Worm (Caenorhabditis elegans): ENCODE measurements around the gene C04E6.4.

Gene C04E6.4

ce11 chrV:5876966-5877365 is 30.2 kb upstream of the C04E6.4 start:
- TF ChIP-seq aha-1 (tag), result peak; percentile 27
- TF ChIP-seq lsy-2 (tag; optimal IDR thresholded peaks at IDR 0.05), result no peak
- TF ChIP-seq aly-2 (tag; optimal IDR thresholded peaks at IDR 0.05), result no peak
- TF ChIP-seq unc-62 (GFP tag; optimal IDR thresholded peaks at IDR 0.05 in 1 of 2), result peak in 1 of 2 experiments; percentile 90
- TF ChIP-seq unc-62 (tag; optimal IDR thresholded peaks at IDR 0.05), result no peak
- TF ChIP-seq dmd-8 (GFP tag; IDR thresholded peaks at IDR 0.05), result no peak
- TF ChIP-seq sdz-12 (GFP tag; optimal IDR thresholded peaks at IDR 0.05), result no peak
- TF ChIP-seq pha-4 (GFP tag; IDR thresholded peaks at IDR 0.05), result no peak
- no peak for TF ChIP-seq pha-4 (tag; optimal IDR thresholded peaks at IDR 0.05)

- no peak for TF ChIP-seq F44E2.7 (GFP tag; IDR thresholded peaks at IDR 0.05)
Measured at ce11 chrV:5880064-5880463, 27.1 kb upstream of the C04E6.4 start, which contains the start of gene C02G6.3. TSS of gene C02G6.3 (plus strand) at chrV:5880364.

DNA sequence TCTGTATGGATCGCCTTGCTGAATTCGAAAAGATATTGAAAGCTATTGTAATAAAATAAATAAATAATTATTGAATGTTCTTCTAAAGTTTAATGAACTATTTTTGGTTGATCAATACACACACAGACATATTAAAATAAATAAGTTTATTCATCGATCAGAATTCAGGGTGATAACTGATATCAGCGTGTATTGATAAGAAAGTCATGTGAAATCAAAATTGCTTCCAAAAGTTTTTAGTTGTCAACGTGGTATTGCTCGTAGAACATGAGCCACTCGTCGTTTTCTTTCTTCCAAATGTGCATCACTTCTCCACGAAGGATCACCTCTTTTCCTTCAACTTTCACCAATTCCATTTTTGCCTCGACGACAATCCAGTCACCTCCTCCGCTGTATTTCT is 24.8 kb upstream of the C04E6.4 start:
- no peak for TF ChIP-seq F26F4.8 (GFP tag; conservative IDR thresholded peaks at IDR 0.05)
- TF ChIP-seq pqm-1 (tag; optimal IDR thresholded peaks at IDR 0.05), result peak; percentile 2
- TF ChIP-seq dmd-9 (GFP tag; IDR thresholded peaks at IDR 0.05), result no peak
- TF ChIP-seq zfp-3 (GFP tag; conservative IDR thresholded peaks at IDR 0.05), result no peak
- TF ChIP-seq lin-39 (tag; optimal IDR thresholded peaks at IDR 0.05), result no peak
- TF ChIP-seq dve-1 (tag; optimal IDR thresholded peaks at IDR 0.05; ENCODE audit: insufficient read depth), result no peak
- no peak for TF ChIP-seq F37D6.2 (tag; optimal IDR thresholded peaks at IDR 0.05)

DNA sequence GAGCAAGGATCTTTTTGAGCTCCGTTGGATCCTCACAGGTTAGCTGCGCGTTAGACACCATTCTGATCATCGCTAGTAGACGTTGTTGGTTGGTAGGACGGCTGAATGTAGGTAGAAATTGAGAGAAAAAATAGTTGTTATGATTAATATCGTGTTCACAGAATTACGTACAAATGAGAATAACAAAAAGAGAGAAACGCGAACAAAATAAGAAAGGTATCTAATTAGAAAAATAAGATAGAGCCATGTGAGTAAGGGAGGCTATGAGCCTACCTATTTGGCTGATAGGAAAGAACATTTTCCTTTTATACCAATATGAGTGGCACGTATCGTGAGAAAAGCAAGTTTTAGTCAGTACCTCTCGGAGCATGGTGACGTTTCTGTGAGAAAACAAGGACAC is 23.5 kb upstream of the C04E6.4 start, which contains the start of gene C04E6.8:
Gene C04E6.8 (minus strand): TSS at position 101 of the 400 bp plus-strand sequence.
- TF ChIP-seq nhr-41 (GFP tag; IDR thresholded peaks at IDR 0.05), result no peak
- no peak for TF ChIP-seq nhr-25 (tag; optimal IDR thresholded peaks at IDR 0.05; ENCODE audit: borderline replicate concordance, insufficient read depth)
- no peak for TF ChIP-seq daf-12 (tag; optimal IDR thresholded peaks at IDR 0.05)
- TF ChIP-seq nhr-48 (tag; optimal IDR thresholded peaks at IDR 0.05), result no peak
- TF ChIP-seq mes-2 (tag; optimal IDR thresholded peaks at IDR 0.05; ENCODE audit: poor library complexity, severe bottlenecking), result no peak
- no peak for TF ChIP-seq mep-1 (tag; optimal IDR thresholded peaks at IDR 0.05)
- no peak for TF ChIP-seq jun-1 (tag; optimal IDR thresholded peaks at IDR 0.05)
- no peak for TF ChIP-seq Y5F2A.4 (GFP tag; optimal IDR thresholded peaks at IDR 0.05)
- TF ChIP-seq zag-1 (tag; optimal IDR thresholded peaks at IDR 0.05), result no peak
- TF ChIP-seq F26F4.8 (GFP tag; conservative IDR thresholded peaks at IDR 0.05), result no peak
- TF ChIP-seq pha-4 (GFP tag; IDR thresholded peaks at IDR 0.05), result no peak
- TF ChIP-seq pha-4 (tag; optimal IDR thresholded peaks at IDR 0.05), result no peak
- TF ChIP-seq nhr-102 (tag; optimal IDR thresholded peaks at IDR 0.05), result no peak
- no peak for TF ChIP-seq dmd-8 (GFP tag; IDR thresholded peaks at IDR 0.05)

- TF ChIP-seq dmd-9 (GFP tag; IDR thresholded peaks at IDR 0.05) (no peak), ceh-20 (GFP tag; IDR thresholded peaks at IDR 0.05) (peak; percentile 45; the same call in 1 of the 2 replicates), unc-62 (GFP tag; optimal IDR thresholded peaks at IDR 0.05 in 1 of 2) (peak in 1 of 2 experiments; percentile 25), unc-62 (tag; optimal IDR thresholded peaks at IDR 0.05) (no peak)
Measured at ce11 chrV:5888820-5889219, 18.4 kb upstream of the C04E6.4 start.

DNA sequence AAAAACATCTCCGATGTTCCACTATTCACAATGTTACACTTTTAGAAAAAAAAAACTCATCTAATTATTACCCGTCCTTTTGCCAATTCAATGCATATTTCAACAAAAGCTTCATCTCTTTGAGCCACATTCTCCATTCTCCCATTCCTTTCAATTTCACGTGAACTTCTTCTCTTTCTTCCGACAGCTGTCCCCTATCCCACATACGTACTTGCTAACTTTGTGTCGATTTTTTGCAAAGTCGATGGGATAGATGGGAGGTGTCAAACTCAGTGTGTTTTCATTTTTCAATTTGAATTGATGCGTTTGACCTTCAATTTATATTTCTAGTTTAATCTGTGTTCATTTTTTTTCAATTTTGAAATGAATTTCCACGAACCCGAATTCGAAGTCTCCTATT is 16.0 kb upstream of the C04E6.4 start:
- TF ChIP-seq nhr-237 (tag; optimal IDR thresholded peaks at IDR 0.05) (no peak), D1046.2 (GFP tag; IDR thresholded peaks at IDR 0.05) (no peak), Y48G9A.11 (GFP tag; IDR thresholded peaks at IDR 0.05) (no peak), F44E2.7 (GFP tag; IDR thresholded peaks at IDR 0.05) (no peak), unc-62 (GFP tag; optimal IDR thresholded peaks at IDR 0.05 in 1 of 2) (peak in 1 of 2 experiments; percentile 17), unc-62 (tag; optimal IDR thresholded peaks at IDR 0.05) (no peak), aha-1 (tag) (peak; percentile 90)

All from whole organism, L4 larva.